Worm (Caenorhabditis elegans): ENCODE results near the gene ZK930.7.

ce11 chrII:11888150-11888549 is 26.3 kb upstream of the ZK930.7 start:
- TF ChIP-seq lsy-2 (tag; optimal IDR thresholded peaks at IDR 0.05), result no peak
- no peak for TF ChIP-seq dve-1 (tag; optimal IDR thresholded peaks at IDR 0.05; ENCODE audit: insufficient read depth)
- no peak for TF ChIP-seq F44E2.7 (GFP tag; IDR thresholded peaks at IDR 0.05)
- TF ChIP-seq pqm-1 (tag; optimal IDR thresholded peaks at IDR 0.05), result no peak

Data from whole organism, L4 larva.